Fruit fly (Drosophila melanogaster) whole organism, embryonic: ENCODE results near the gene Nab2.

ENCODE experiments used
- Asciz ChIP-seq: fragments of 200-800 bp; sonication (Bioruptor generic); optimal IDR thresholded peaks from 2 replicates; lab custom pipeline; 2017; ENCODE audit warnings: missing biosample characterization, mild to moderate bottlenecking, missing genetic modification characterization, missing genetic modification reagents
- Atf6 ChIP-seq: fragments of 200-800 bp; sonication (Bioruptor generic); IDR thresholded peaks from 2 replicates; pipeline ENCODE4 v1.3.6; 2022; ENCODE audit warnings: missing biosample characterization, missing genetic modification characterization
- B-H1 ChIP-seq: fragments of 200-800 bp; sonication (Bioruptor generic); IDR thresholded peaks from 3 replicates; pipeline ENCODE4 v1.3.6; 2022; ENCODE audit warnings: missing biosample characterization, missing genetic modification characterization
- CG11093 ChIP-seq: fragments of 200-800 bp; sonication (Bioruptor generic); IDR thresholded peaks from 3 replicates; pipeline ENCODE4 v1.3.6; 2022; ENCODE audit warnings: missing biosample characterization, missing genetic modification characterization
- CG11560 ChIP-seq: fragments of 200-800 bp; sonication (Bioruptor generic); IDR thresholded peaks from 3 replicates; pipeline ENCODE4 v1.3.6; 2022; ENCODE audit warnings: missing biosample characterization, missing genetic modification characterization
- CG14667 ChIP-seq: fragments of 200-800 bp; sonication (Bioruptor generic); IDR thresholded peaks from 2 replicates; pipeline ENCODE4 v1.3.6; 2022; ENCODE audit warnings: missing biosample characterization, missing genetic modification characterization
- CG1529 ChIP-seq: fragments of 200-800 bp; sonication (Bioruptor generic); optimal IDR thresholded peaks from 3 replicates; lab custom pipeline; 2018; ENCODE audit warnings: missing biosample characterization, missing genetic modification characterization
- CG15696 ChIP-seq: fragments of 200-800 bp; sonication (Bioruptor generic); optimal IDR thresholded peaks from 2 replicates; lab custom pipeline; 2019; ENCODE audit warnings: missing biosample characterization, mild to moderate bottlenecking, missing genetic modification characterization, moderate library complexity
- CG1603 ChIP-seq: fragments of 200-800 bp; sonication (Bioruptor generic); optimal IDR thresholded peaks from 2 replicates; lab custom pipeline; 2019; ENCODE audit warnings: missing biosample characterization, mild to moderate bottlenecking, missing genetic modification characterization, moderate library complexity
- CG17186 ChIP-seq: fragments of 200-800 bp; sonication (Bioruptor generic); optimal IDR thresholded peaks from 3 replicates; lab custom pipeline; 2017; ENCODE audit warnings: missing biosample characterization, missing genetic modification reagents, missing genetic modification characterization
- CG17912 ChIP-seq: fragments of 200-800 bp; sonication (Bioruptor generic); optimal IDR thresholded peaks from 2 replicates; lab custom pipeline; 2018; ENCODE audit warnings: missing biosample characterization, mild to moderate bottlenecking, missing genetic modification characterization
- CG1792 ChIP-seq: fragments of 200-800 bp; sonication (Bioruptor generic); optimal IDR thresholded peaks from 2 replicates; lab custom pipeline; 2016; ENCODE audit warnings: missing biosample characterization, missing genetic modification characterization
- CG18011 ChIP-seq: fragments of 200-800 bp; sonication (Bioruptor generic); optimal IDR thresholded peaks from 2 replicates; lab custom pipeline; 2017; ENCODE audit warnings: missing biosample characterization, missing genetic modification characterization, mild to moderate bottlenecking, moderate library complexity, missing genotype
- CG3995 ChIP-seq: fragments of 200-800 bp; sonication (Bioruptor generic); optimal IDR thresholded peaks from 3 replicates; lab custom pipeline; 2016; ENCODE audit warnings: missing biosample characterization, missing genetic modification characterization
- CG4282 ChIP-seq: fragments of 200-800 bp; sonication (Bioruptor generic); optimal IDR thresholded peaks from 2 replicates; lab custom pipeline; 2016; ENCODE audit warnings: missing biosample characterization, missing genetic modification characterization
- CG4328 ChIP-seq: fragments of 200-800 bp; sonication (Bioruptor generic); optimal IDR thresholded peaks from 3 replicates; lab custom pipeline; 2017; ENCODE audit warnings: missing biosample characterization, missing genetic modification reagents, missing genetic modification characterization
- CG43689 ChIP-seq: fragments of 200-800 bp; sonication (Bioruptor generic); IDR thresholded peaks from 2 replicates; pipeline ENCODE4 v1.3.6; 2022; ENCODE audit warnings: missing biosample characterization, missing genetic modification characterization
- CG4424 ChIP-seq: fragments of 200-800 bp; sonication (Bioruptor generic); optimal IDR thresholded peaks from 3 replicates; lab custom pipeline; 2016; ENCODE audit warnings: missing biosample characterization, missing genetic modification characterization
- CG4707 ChIP-seq: fragments of 200-800 bp; sonication (Bioruptor generic); optimal IDR thresholded peaks from 2 replicates; lab custom pipeline; 2018; ENCODE audit warnings: missing biosample characterization, mild to moderate bottlenecking, missing genetic modification characterization, moderate library complexity
- CG6175 ChIP-seq: fragments of 200-800 bp; sonication (Bioruptor generic); IDR thresholded peaks from 3 replicates; pipeline ENCODE4 v1.3.6; 2022; ENCODE audit warnings: missing biosample characterization, missing genetic modification characterization
- CG6813 ChIP-seq: fragments of 200-800 bp; sonication (Bioruptor generic); optimal IDR thresholded peaks from 2 replicates; lab custom pipeline; 2017; ENCODE audit warnings: missing biosample characterization, missing genetic modification characterization, mild to moderate bottlenecking, moderate library complexity, missing genetic modification reagents
- CG7928 ChIP-seq: fragments of 200-800 bp; sonication (Bioruptor generic); optimal IDR thresholded peaks from 2 replicates; lab custom pipeline; 2017; ENCODE audit warnings: missing biosample characterization, mild to moderate bottlenecking, missing genetic modification characterization
- Gsc ChIP-seq: fragments of 200-800 bp; sonication (Bioruptor generic); IDR thresholded peaks from 2 replicates; pipeline ENCODE4 v1.3.6; 2022; ENCODE audit warnings: missing biosample characterization, missing genetic modification characterization
- HmgD ChIP-seq: fragments of 200-800 bp; sonication (Bioruptor generic); optimal IDR thresholded peaks from 3 replicates; lab custom pipeline; 2016; ENCODE audit warnings: missing biosample characterization, missing genetic modification characterization
- Hr51 ChIP-seq, 2 experiments: fragments of 200-800 bp; sonication (Bioruptor generic); optimal IDR thresholded peaks; 2 replicates in 1 of 2; 3 replicates in 1 of 2; lab custom pipeline; 2016 to 2018; ENCODE audit warnings: missing biosample characterization in 2 of 2, missing genetic modification characterization in 2 of 2, mild to moderate bottlenecking in 1 of 2, moderate library complexity in 1 of 2
- Oaz ChIP-seq: fragments of 200-800 bp; sonication (Bioruptor generic); IDR thresholded peaks from 2 replicates; pipeline ENCODE4 v1.3.6; 2022; ENCODE audit warnings: missing biosample characterization, missing genetic modification characterization
- Poxn ChIP-seq: fragments of 200-800 bp; sonication (Bioruptor generic); IDR thresholded peaks from 2 replicates; pipeline ENCODE4 v1.3.6; 2022; ENCODE audit warnings: missing biosample characterization, missing genetic modification characterization
- Scr ChIP-seq: fragments of 200-800 bp; sonication (Bioruptor generic); IDR thresholded peaks from 2 replicates; pipeline ENCODE4 v1.3.6; 2022; ENCODE audit warnings: missing biosample characterization, missing genetic modification characterization; ENCODE audit not compliant: partially characterized antibody
- bbx ChIP-seq: fragments of 200-800 bp; sonication (Bioruptor generic); IDR thresholded peaks from 2 replicates; pipeline ENCODE4 v1.3.6; 2022; ENCODE audit warnings: missing biosample characterization, missing genetic modification characterization; ENCODE audit not compliant: partially characterized antibody
- bcd ChIP-seq: fragments of 200-800 bp; sonication (Bioruptor generic); optimal IDR thresholded peaks from 2 replicates; lab custom pipeline; 2017; ENCODE audit warnings: missing biosample characterization, mild to moderate bottlenecking, missing genetic modification characterization
- cg ChIP-seq: fragments of 200-800 bp; sonication (Bioruptor generic); optimal IDR thresholded peaks from 3 replicates; lab custom pipeline; 2019; ENCODE audit warnings: missing biosample characterization, mild to moderate bottlenecking, missing genetic modification characterization, moderate library complexity
- dan ChIP-seq: fragments of 200-800 bp; sonication (Bioruptor generic); IDR thresholded peaks from 2 replicates; pipeline ENCODE4 v1.3.6; 2022; ENCODE audit warnings: missing biosample characterization, missing genetic modification characterization
- dmrt11E ChIP-seq: fragments of 200-800 bp; sonication (Bioruptor generic); optimal IDR thresholded peaks from 3 replicates; lab custom pipeline; 2018; ENCODE audit warnings: missing biosample characterization, mild to moderate bottlenecking, missing genetic modification characterization, moderate library complexity
- ems ChIP-seq: fragments of 200-800 bp; sonication (Bioruptor generic); optimal IDR thresholded peaks from 3 replicates; lab custom pipeline; 2016; ENCODE audit warnings: missing biosample characterization, missing genetic modification characterization
- ftz-f1 ChIP-seq: fragments of 200-800 bp; sonication (Bioruptor generic); optimal IDR thresholded peaks from 2 replicates; lab custom pipeline; 2016; ENCODE audit warnings: missing biosample characterization, missing genetic modification characterization
- fu2 ChIP-seq: fragments of 200-800 bp; sonication (Bioruptor generic); optimal IDR thresholded peaks from 2 replicates; lab custom pipeline; 2016; ENCODE audit warnings: missing biosample characterization, missing genetic modification characterization
- gcm2 ChIP-seq: fragments of 200-800 bp; sonication (Bioruptor generic); optimal IDR thresholded peaks from 2 replicates; lab custom pipeline; 2016; ENCODE audit warnings: missing biosample characterization, missing genetic modification characterization
- gsb ChIP-seq: fragments of 200-800 bp; sonication (Bioruptor generic); IDR thresholded peaks from 2 replicates; pipeline ENCODE4 v1.3.6; 2022; ENCODE audit warnings: missing biosample characterization, missing genetic modification characterization
- gsb-n ChIP-seq: fragments of 200-800 bp; sonication (Bioruptor generic); optimal IDR thresholded peaks from 3 replicates; lab custom pipeline; 2018; ENCODE audit warnings: missing biosample characterization, mild to moderate bottlenecking, missing genetic modification characterization
- ham ChIP-seq: fragments of 200-800 bp; sonication (Bioruptor generic); IDR thresholded peaks from 2 replicates; pipeline ENCODE4 v1.3.6; 2022; ENCODE audit warnings: missing biosample characterization, missing genetic modification characterization
- knrl ChIP-seq: fragments of 200-800 bp; sonication (Bioruptor generic); IDR thresholded peaks from 3 replicates; pipeline ENCODE4 v1.3.6; 2022; ENCODE audit warnings: missing biosample characterization, missing genetic modification characterization; ENCODE audit not compliant: partially characterized antibody
- pb ChIP-seq: fragments of 200-800 bp; sonication (Bioruptor generic); optimal IDR thresholded peaks from 3 replicates; lab custom pipeline; 2016; ENCODE audit warnings: missing biosample characterization, missing genetic modification characterization
- phol ChIP-seq: fragments of 200-800 bp; sonication (Bioruptor generic); optimal IDR thresholded peaks from 3 replicates; lab custom pipeline; 2018; ENCODE audit warnings: missing biosample characterization, mild to moderate bottlenecking, missing genetic modification characterization, moderate library complexity
- psq ChIP-seq: fragments of 200-800 bp; sonication (Bioruptor generic); optimal IDR thresholded peaks from 2 replicates; lab custom pipeline; 2017; ENCODE audit warnings: missing biosample characterization, missing genetic modification characterization
- slp2 ChIP-seq: fragments of 200-800 bp; sonication (Bioruptor generic); optimal IDR thresholded peaks from 2 replicates; lab custom pipeline; 2016; ENCODE audit warnings: missing biosample characterization, missing genetic modification characterization
- tll ChIP-seq, 2 experiments: fragments of 200-800 bp in 1 of 2; fragments of >200 bp in 1 of 2; sonication (Bioruptor generic) in 1 of 2; optimal IDR thresholded peaks; 2 replicates each; lab custom pipeline; 2017 to 2019; ENCODE audit warnings: missing biosample characterization in 2 of 2, missing genetic modification characterization in 2 of 2, mild to moderate bottlenecking in 1 of 2, moderate library complexity in 1 of 2
- wor ChIP-seq: fragments of 200-800 bp; sonication (Bioruptor generic); IDR thresholded peaks from 2 replicates; pipeline ENCODE4 v1.3.6; 2022; ENCODE audit warnings: missing biosample characterization, missing genetic modification characterization
- zf30C ChIP-seq: fragments of 200-800 bp; sonication (Bioruptor generic); optimal IDR thresholded peaks from 3 replicates; lab custom pipeline; 2018; ENCODE audit warnings: missing biosample characterization, mild to moderate bottlenecking, missing genetic modification characterization
- zfh2 ChIP-seq: fragments of 200-800 bp; sonication (Bioruptor generic); optimal IDR thresholded peaks from 2 replicates; lab custom pipeline; 2016; ENCODE audit warnings: missing biosample characterization, missing genetic modification characterization

Nab2 gene

dm6 chr3R:24294784-24295555, 23.2 kb downstream of the Nab2 start, which contains the start of gene crb (continued):
- TF ChIP-seq gsb (GFP tag; lab: Robert Waterston, UW) = 0 out of 2 replicates have a peak, but pooled peaks have one; percentile 13
- peak; percentile 39 for TF ChIP-seq dmrt11E (tag; lab: Kevin White, UChicago)
- TF ChIP-seq bbx = peak; percentile 77
- no peak for TF ChIP-seq Poxn (GFP tag; lab: Robert Waterston, UW)
- no peak for TF ChIP-seq CG11093 (GFP tag; lab: Robert Waterston, UW)
- TF ChIP-seq Hr51 (GFP tag; optimal IDR thresholded peaks at IDR 0.05; lab: Kevin White, UChicago) = peak; percentile 47 to 71
- peak; percentile 17 for TF ChIP-seq gcm2
- no peak for TF ChIP-seq CG4707 (GFP tag; lab: Kevin White, UChicago)
- no peak for TF ChIP-seq CG1529 (GFP tag; lab: Kevin White, UChicago)
- peak; percentile 49 for TF ChIP-seq Scr (GFP tag; lab: Robert Waterston, UW)
- TF ChIP-seq CG1792 (GFP tag; lab: Kevin White, UChicago) = no peak
- TF ChIP-seq CG6813 (GFP tag; lab: Kevin White, UChicago) = peak; percentile 20
- peak; percentile 46 for TF ChIP-seq ems
- TF ChIP-seq gsb-n (tag; lab: Kevin White, UChicago) = peak; percentile 45
- peak; percentile 57 for TF ChIP-seq CG17912 (GFP tag; lab: Kevin White, UChicago)
- TF ChIP-seq Gsc (GFP tag; lab: Robert Waterston, UW) = no peak
- TF ChIP-seq pb (GFP tag; lab: Kevin White, UChicago) = peak; percentile 44
- TF ChIP-seq psq = no peak
- no peak for TF ChIP-seq tll (GFP tag; optimal IDR thresholded peaks at IDR 0.05; lab: Kevin White, UChicago)
- no peak for TF ChIP-seq ham
- TF ChIP-seq CG14667 (GFP tag; lab: Robert Waterston, UW) = no peak
- TF ChIP-seq phol (tag; lab: Kevin White, UChicago) = peak; percentile 35
- peak; percentile 35 for TF ChIP-seq zfh2 (GFP tag; lab: Kevin White, UChicago)
- no peak for TF ChIP-seq dan (GFP tag; lab: Robert Waterston, UW)
- no peak for TF ChIP-seq Oaz (GFP tag; lab: Robert Waterston, UW)
- TF ChIP-seq bcd = peak; percentile 22
- TF ChIP-seq CG18011 (GFP tag; lab: Kevin White, UChicago) = peak; percentile 26
- peak; percentile 14 for TF ChIP-seq zf30C
- TF ChIP-seq CG7928 (GFP tag; lab: Kevin White, UChicago) = no peak
- TF ChIP-seq ftz-f1 (GFP tag; lab: Kevin White, UChicago) = peak; percentile 45
- TF ChIP-seq HmgD (GFP tag; lab: Kevin White, UChicago) = peak; percentile 47
- TF ChIP-seq B-H1 = peak; percentile 18; the same call in 1 of the 3 replicates
- TF ChIP-seq CG3995 (GFP tag; lab: Kevin White, UChicago) = no peak
- peak; percentile 83 for TF ChIP-seq CG1603 (tag; lab: Kevin White, UChicago)
- TF ChIP-seq knrl (GFP tag; lab: Robert Waterston, UW) = no peak; the same call in 1 of the 3 replicates
- peak; percentile 38; the same call in 1 of the 2 replicates for TF ChIP-seq Atf6 (GFP tag; lab: Robert Waterston, UW)
- no peak for TF ChIP-seq Asciz (GFP tag; lab: Kevin White, UChicago)
- no peak for TF ChIP-seq slp2
- no peak for TF ChIP-seq CG17186 (GFP tag; lab: Kevin White, UChicago)
- peak; percentile 8 for TF ChIP-seq fu2
- no peak for TF ChIP-seq CG6175
- TF ChIP-seq wor (GFP tag; lab: Robert Waterston, UW) = no peak
- TF ChIP-seq CG4424 (GFP tag; lab: Kevin White, UChicago) = peak; percentile 48
- TF ChIP-seq CG11560 (tag; lab: Robert Waterston, UW) = no peak
- TF ChIP-seq CG4328 (GFP tag; lab: Kevin White, UChicago) = peak; percentile 12
- peak; percentile 94 for TF ChIP-seq CG4282 (GFP tag; lab: Kevin White, UChicago)
- peak; percentile 4 for TF ChIP-seq CG15696 (tag; lab: Kevin White, UChicago)
- TF ChIP-seq CG43689 = no peak
- TF ChIP-seq cg = peak; percentile 85
